Fruit fly (Drosophila melanogaster) whole organism, prepupa: ENCODE results near the gene IA-2.
A peak's percentile ranks its signal among the peaks of the same experiment; 100 is the strongest.

Experiments
- Blimp-1 ChIP-seq: fragments of 200-800 bp; sonication (Bioruptor generic); optimal IDR thresholded peaks from 3 replicates; lab custom pipeline; 2017; ENCODE audit warnings: missing biosample characterization, missing genetic modification characterization, mild to moderate bottlenecking, moderate library complexity, missing genetic modification reagents
- CG10631 ChIP-seq: fragments of 200-800 bp; sonication (Bioruptor generic); optimal IDR thresholded peaks from 2 replicates; lab custom pipeline; 2016; ENCODE audit warnings: missing biosample characterization, missing genetic modification characterization
- CG10669 ChIP-seq: fragments of 200-800 bp; sonication (Bioruptor generic); optimal IDR thresholded peaks from 3 replicates; lab custom pipeline; 2018; ENCODE audit warnings: missing biosample characterization, mild to moderate bottlenecking, missing genetic modification characterization, moderate library complexity
- CG11294 ChIP-seq: fragments of 200-800 bp; sonication (Bioruptor generic); IDR thresholded peaks from 2 replicates; pipeline ENCODE4 v1.3.6; 2022; ENCODE audit warnings: missing biosample characterization, missing genetic modification characterization
- CG11762 ChIP-seq: fragments of 200-800 bp; sonication (Bioruptor generic); optimal IDR thresholded peaks from 3 replicates; lab custom pipeline; 2016; ENCODE audit warnings: missing biosample characterization, missing genetic modification characterization; ENCODE audit not compliant: insufficient read depth
- CG11902 ChIP-seq: fragments of 200-800 bp; sonication (Bioruptor generic); optimal IDR thresholded peaks from 3 replicates; lab custom pipeline; 2016; ENCODE audit warnings: missing biosample characterization, missing genetic modification characterization
- CG15336 ChIP-seq: fragments of 200-800 bp; sonication (Bioruptor generic); IDR thresholded peaks from 2 replicates; pipeline ENCODE4 v1.3.6; 2022; ENCODE audit warnings: missing biosample characterization, missing genetic modification characterization
- CG1621 ChIP-seq: fragments of 200-800 bp; sonication (Bioruptor generic); optimal IDR thresholded peaks from 3 replicates; lab custom pipeline; 2018; ENCODE audit warnings: missing biosample characterization, mild to moderate bottlenecking, missing genetic modification characterization
- CG3032 ChIP-seq: fragments of 200-800 bp; optimal IDR thresholded peaks from 2 replicates; lab custom pipeline; 2019; ENCODE audit warnings: missing biosample characterization, mild to moderate bottlenecking, missing genetic modification characterization, moderate library complexity
- CG31627 ChIP-seq: fragments of 200-800 bp; sonication (Bioruptor generic); optimal IDR thresholded peaks from 3 replicates; lab custom pipeline; 2016; ENCODE audit warnings: missing biosample characterization, missing genetic modification characterization
- CG32006 ChIP-seq: fragments of 200-800 bp; sonication (Bioruptor generic); optimal IDR thresholded peaks from 3 replicates; lab custom pipeline; 2017; ENCODE audit warnings: missing biosample characterization, mild to moderate bottlenecking, missing genetic modification characterization
- CG34406 ChIP-seq: fragments of 200-800 bp; sonication (Bioruptor generic); optimal IDR thresholded peaks from 3 replicates; lab custom pipeline; 2016; ENCODE audit warnings: missing biosample characterization, missing genetic modification characterization
- CG3919 ChIP-seq: fragments of 200-800 bp; sonication (Bioruptor generic); optimal IDR thresholded peaks from 3 replicates; lab custom pipeline; 2016; ENCODE audit warnings: missing biosample characterization, missing genetic modification characterization
- CG6163 ChIP-seq: fragments of 200-800 bp; sonication (Bioruptor generic); IDR thresholded peaks from 3 replicates; pipeline ENCODE4 v1.3.6; 2022; ENCODE audit warnings: missing biosample characterization, missing genetic modification characterization
- CG6792 ChIP-seq: fragments of 200-800 bp; sonication (Bioruptor generic); optimal IDR thresholded peaks from 3 replicates; lab custom pipeline; 2016; ENCODE audit warnings: missing biosample characterization, missing genetic modification characterization
- CG6808 ChIP-seq: fragments of 200-800 bp; sonication (Bioruptor generic); optimal IDR thresholded peaks from 3 replicates; lab custom pipeline; 2017; ENCODE audit warnings: missing biosample characterization, missing genetic modification characterization, mild to moderate bottlenecking, moderate library complexity, missing genetic modification reagents
- CG6854 ChIP-seq: fragments of 200-800 bp; sonication (Bioruptor generic); optimal IDR thresholded peaks from 2 replicates; lab custom pipeline; 2017; ENCODE audit warnings: missing biosample characterization, mild to moderate bottlenecking, missing genetic modification characterization
- CG7368 ChIP-seq: fragments of 200-800 bp; sonication (Bioruptor generic); optimal IDR thresholded peaks from 3 replicates; lab custom pipeline; 2016; ENCODE audit warnings: missing biosample characterization, missing genetic modification characterization
- CG8319 ChIP-seq: fragments of 200-800 bp; sonication (Bioruptor generic); optimal IDR thresholded peaks from 3 replicates; lab custom pipeline; 2016; ENCODE audit warnings: missing biosample characterization, missing genetic modification characterization
- CG9139 ChIP-seq: fragments of 200-800 bp; sonication (Bioruptor generic); optimal IDR thresholded peaks from 3 replicates; lab custom pipeline; 2017; ENCODE audit warnings: missing biosample characterization, mild to moderate bottlenecking, missing genetic modification characterization
- Eip75B ChIP-seq: fragments of 200-800 bp; sonication (Bioruptor generic); optimal IDR thresholded peaks from 3 replicates; lab custom pipeline; 2016; ENCODE audit warnings: missing biosample characterization, missing genetic modification characterization
- Eip78C ChIP-seq: fragments of 200-800 bp; sonication (Bioruptor generic); peaks from one replicate; lab custom pipeline; 2016; ENCODE audit warnings: missing biosample characterization, missing genetic modification characterization
- Eip93F ChIP-seq: fragments of 200-800 bp; sonication (Bioruptor generic); optimal IDR thresholded peaks from 2 replicates; lab custom pipeline; 2016; ENCODE audit warnings: missing biosample characterization, mild to moderate bottlenecking, missing genetic modification characterization
- Ets96B ChIP-seq: fragments of 200-800 bp; optimal IDR thresholded peaks from 2 replicates; lab custom pipeline; 2019; ENCODE audit warnings: missing biosample characterization, mild to moderate bottlenecking, missing genetic modification characterization, moderate library complexity
- Gug ChIP-seq: fragments of 200-800 bp; sonication (Bioruptor generic); IDR thresholded peaks from 2 replicates; pipeline ENCODE4 v1.3.6; 2022; ENCODE audit warnings: missing biosample characterization, missing genetic modification characterization
- Hr39 ChIP-seq: fragments of 200-800 bp; sonication (Bioruptor generic); optimal IDR thresholded peaks from 2 replicates; lab custom pipeline; 2016; ENCODE audit warnings: missing biosample characterization, missing genetic modification characterization
- Hr4 ChIP-seq: fragments of 200-800 bp; sonication (Bioruptor generic); optimal IDR thresholded peaks from 3 replicates; lab custom pipeline; 2016; ENCODE audit warnings: missing biosample characterization, missing genetic modification characterization
- Met ChIP-seq: fragments of 200-800 bp; sonication (Bioruptor generic); optimal IDR thresholded peaks from 3 replicates; lab custom pipeline; 2016; ENCODE audit warnings: missing biosample characterization, missing genetic modification characterization
- OdsH ChIP-seq: fragments of 200-800 bp; sonication (Bioruptor generic); optimal IDR thresholded peaks from 3 replicates; lab custom pipeline; 2016; ENCODE audit warnings: missing biosample characterization, missing genetic modification characterization
- Sox14 ChIP-seq: fragments of 200-800 bp; sonication (Bioruptor generic); optimal IDR thresholded peaks from 3 replicates; lab custom pipeline; 2016; ENCODE audit warnings: missing biosample characterization, missing genetic modification characterization
- Sox15 ChIP-seq: fragments of 200-800 bp; sonication (Bioruptor generic); optimal IDR thresholded peaks from 3 replicates; lab custom pipeline; 2016; ENCODE audit warnings: missing biosample characterization, missing genetic modification characterization
- achi ChIP-seq: fragments of 200-800 bp; sonication (Bioruptor generic); optimal IDR thresholded peaks from 3 replicates; lab custom pipeline; 2016; ENCODE audit warnings: missing biosample characterization, missing genetic modification characterization
- dac ChIP-seq: fragments of 200-800 bp; sonication (Bioruptor generic); optimal IDR thresholded peaks from 2 replicates; lab custom pipeline; 2017; ENCODE audit warnings: missing biosample characterization, mild to moderate bottlenecking, missing genetic modification characterization
- eg ChIP-seq: fragments of 200-800 bp; sonication (Bioruptor generic); IDR thresholded peaks from 3 replicates; pipeline ENCODE4 v1.3.6; 2022; ENCODE audit warnings: missing biosample characterization, missing genetic modification characterization
- esn ChIP-seq: fragments of 200-800 bp; sonication (Bioruptor generic); optimal IDR thresholded peaks from 2 replicates; lab custom pipeline; 2016; ENCODE audit warnings: missing biosample characterization, mild to moderate bottlenecking, missing genetic modification characterization, moderate library complexity
- fd59A ChIP-seq: fragments of 200-800 bp; sonication (Bioruptor generic); optimal IDR thresholded peaks from 2 replicates; lab custom pipeline; 2017; ENCODE audit warnings: missing biosample characterization, mild to moderate bottlenecking, missing genetic modification characterization, missing genetic modification reagents
- fd85E ChIP-seq: fragments of 200-800 bp; sonication (Bioruptor generic); optimal IDR thresholded peaks from 3 replicates; lab custom pipeline; 2016; ENCODE audit warnings: missing biosample characterization, missing genetic modification characterization
- lz ChIP-seq: fragments of 200-800 bp; sonication (Bioruptor generic); optimal IDR thresholded peaks from 3 replicates; lab custom pipeline; 2016; ENCODE audit warnings: missing biosample characterization, missing genetic modification characterization
- net ChIP-seq: fragments of 200-800 bp; sonication (Bioruptor generic); optimal IDR thresholded peaks from 3 replicates; lab custom pipeline; 2016; ENCODE audit warnings: missing biosample characterization, missing genetic modification characterization
- spab ChIP-seq: fragments of 200-800 bp; sonication (Bioruptor generic); optimal IDR thresholded peaks from 2 replicates; lab custom pipeline; 2017; ENCODE audit warnings: missing biosample characterization, mild to moderate bottlenecking, missing genetic modification characterization, missing genetic modification reagents
- ss ChIP-seq, 2 experiments: fragments of 200-800 bp; sonication (Bioruptor generic); optimal IDR thresholded peaks; 2 replicates in 1 of 2; 3 replicates in 1 of 2; lab custom pipeline; 2017 to 2018; ENCODE audit warnings: mild to moderate bottlenecking in 2 of 2, missing biosample characterization in 2 of 2, missing genetic modification characterization in 2 of 2, moderate library complexity in 1 of 2
- svp ChIP-seq: fragments of 200-800 bp; sonication (Bioruptor generic); peaks from one replicate; lab custom pipeline; 2016; ENCODE audit warnings: missing biosample characterization, missing genetic modification characterization
- topi ChIP-seq: fragments of 200-800 bp; sonication (Bioruptor generic); optimal IDR thresholded peaks from 3 replicates; lab custom pipeline; 2016; ENCODE audit warnings: missing biosample characterization, missing genetic modification characterization
- vri ChIP-seq: fragments of 200-800 bp; sonication (Bioruptor generic); optimal IDR thresholded peaks from 3 replicates; lab custom pipeline; 2016; ENCODE audit warnings: missing biosample characterization, mild to moderate bottlenecking, missing genetic modification characterization

IA-2 gene

dm6 chr2L:1086312-1086906, 38.6 kb upstream of the IA-2 start (continued):
- TF ChIP-seq CG8319 (no peak), svp (GFP tag; lab: Kevin White, UChicago) (peak; percentile 66), Gug (GFP tag; lab: Robert Waterston, UW) (peak; percentile 40), CG9139 (no peak), Blimp-1 (GFP tag; lab: Kevin White, UChicago) (no peak), dac (GFP tag; lab: Kevin White, UChicago) (no peak), Met (GFP tag; lab: Kevin White, UChicago) (no peak), CG15336 (GFP tag; lab: Robert Waterston, UW) (0 out of 2 replicates have a peak, but pooled peaks have one; percentile 27), Sox14 (GFP tag; lab: Kevin White, UChicago) (peak; percentile 22), CG1621 (no peak), spab (GFP tag; lab: Kevin White, UChicago) (peak; percentile 2)
- TF ChIP-seq, all 60 proteins: peak for 17

dm6 chr2L:1082668-1083067, 34.8 kb upstream of the IA-2 start:
- no peak for TF ChIP-seq Sox14 (GFP tag; lab: Kevin White, UChicago)
- no peak for TF ChIP-seq CG32006 (GFP tag; lab: Kevin White, UChicago)
- no peak for TF ChIP-seq fd85E
- TF ChIP-seq CG10669 (GFP tag; lab: Kevin White, UChicago): no peak
- TF ChIP-seq OdsH (GFP tag; lab: Kevin White, UChicago): no peak
- TF ChIP-seq Eip93F (GFP tag; lab: Kevin White, UChicago): no peak
- TF ChIP-seq svp (GFP tag; lab: Kevin White, UChicago): no peak
- no peak for TF ChIP-seq Sox15
- no peak for TF ChIP-seq CG31627 (GFP tag; lab: Kevin White, UChicago)
- TF ChIP-seq CG7368 (GFP tag; lab: Kevin White, UChicago): no peak
- no peak for TF ChIP-seq CG6808 (GFP tag; lab: Kevin White, UChicago)
- no peak for TF ChIP-seq topi (GFP tag; lab: Kevin White, UChicago)
- TF ChIP-seq CG3919 (GFP tag; lab: Kevin White, UChicago): no peak
- TF ChIP-seq Hr4 (GFP tag; lab: Kevin White, UChicago): no peak

- TF ChIP-seq CG7368 (GFP tag; lab: Kevin White, UChicago): no peak
- no peak for TF ChIP-seq CG9139
- no peak for TF ChIP-seq CG6854
- TF ChIP-seq esn (GFP tag; lab: Kevin White, UChicago): no peak
- peak; percentile 37 for TF ChIP-seq Ets96B (tag; lab: Kevin White, UChicago)
- peak; percentile 43 for TF ChIP-seq Eip78C (GFP tag; lab: Kevin White, UChicago)
- no peak for TF ChIP-seq vri (GFP tag; lab: Kevin White, UChicago)
- peak; percentile 43; the same call in 1 of the 2 replicates for TF ChIP-seq CG15336 (GFP tag; lab: Robert Waterston, UW)
- no peak for TF ChIP-seq CG32006 (GFP tag; lab: Kevin White, UChicago)
- no peak for TF ChIP-seq CG11902 (GFP tag; lab: Kevin White, UChicago)
- TF ChIP-seq CG6808 (GFP tag; lab: Kevin White, UChicago): peak; percentile 19
- TF ChIP-seq Eip75B (GFP tag; lab: Kevin White, UChicago): no peak
- TF ChIP-seq Hr39: no peak
- peak; percentile 45; the same call in 1 of the 3 replicates for TF ChIP-seq eg
- no peak for TF ChIP-seq CG10631 (GFP tag; lab: Kevin White, UChicago)
- TF ChIP-seq ss (GFP tag; optimal IDR thresholded peaks at IDR 0.05; lab: Kevin White, UChicago): peak in 1 of 2 experiments; percentile 61
- TF ChIP-seq CG6163 (GFP tag; lab: Robert Waterston, UW): peak; percentile 57; the same call in 2 of the 3 replicates
- TF ChIP-seq CG34406: no peak
- no peak for TF ChIP-seq CG6792 (GFP tag; lab: Kevin White, UChicago)
- no peak for TF ChIP-seq dac (GFP tag; lab: Kevin White, UChicago)
- no peak for TF ChIP-seq fd59A (GFP tag; lab: Kevin White, UChicago)
- no peak for TF ChIP-seq achi
- peak; percentile 90 for TF ChIP-seq svp (GFP tag; lab: Kevin White, UChicago)
- TF ChIP-seq topi (GFP tag; lab: Kevin White, UChicago): no peak
- TF ChIP-seq Sox15: no peak
- TF ChIP-seq lz (GFP tag; lab: Kevin White, UChicago): no peak
- peak; percentile 3 for TF ChIP-seq spab (GFP tag; lab: Kevin White, UChicago)
- TF ChIP-seq Sox14 (GFP tag; lab: Kevin White, UChicago): peak; percentile 33
- TF ChIP-seq Met (GFP tag; lab: Kevin White, UChicago): no peak
- no peak for TF ChIP-seq CG10669 (GFP tag; lab: Kevin White, UChicago)
- no peak for TF ChIP-seq CG11762
- no peak for TF ChIP-seq net (GFP tag; lab: Kevin White, UChicago)
- no peak for TF ChIP-seq CG11294 (GFP tag; lab: Robert Waterston, UW)
- peak; percentile 40 for TF ChIP-seq CG3032 (tag; lab: Kevin White, UChicago)
- TF ChIP-seq Hr4 (GFP tag; lab: Kevin White, UChicago): no peak
These were observed 33.1 kb upstream of the IA-2 start, which contains the start of gene Atg4a for dm6 chr2L:1080802-1081464. Gene Atg4a (plus strand): TSS chr2L:1080911.
